Worm (Caenorhabditis elegans): ENCODE results near the gene R01E6.5.

DNA sequence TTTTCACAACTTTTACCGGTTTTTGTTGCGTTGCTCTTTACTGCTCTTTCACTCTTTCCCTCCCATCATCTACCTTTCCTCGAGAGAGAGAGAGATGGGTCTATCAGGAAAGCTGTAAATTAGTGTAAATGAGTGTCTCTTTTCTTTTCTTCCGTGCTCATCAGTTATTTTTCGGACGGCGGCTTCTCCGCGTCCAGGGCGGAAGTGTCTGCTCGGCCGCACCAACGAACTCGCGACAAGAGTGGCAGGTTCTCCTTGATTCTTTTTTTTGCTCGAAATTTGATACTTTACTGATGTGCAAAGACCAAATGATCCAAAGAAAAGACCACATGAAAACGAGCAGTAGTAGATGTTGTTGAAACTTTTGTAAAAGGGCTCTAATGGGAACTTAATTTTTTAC is 21.8 kb downstream of the R01E6.5 start:
- TF ChIP-seq sup-37 (GFP tag; optimal IDR thresholded peaks at IDR 0.05) (no peak), skn-1 (tag; optimal IDR thresholded peaks at IDR 0.05) (no peak), nhr-12 (tag; optimal IDR thresholded peaks at IDR 0.05) (no peak), nhr-90 (tag; optimal IDR thresholded peaks at IDR 0.05; ENCODE audit: poor library complexity) (no peak)

Measured in whole organism, L1 larva.